Fruit fly (Drosophila melanogaster): Measurements from ENCODE around the gene Dnz1.

DNA sequence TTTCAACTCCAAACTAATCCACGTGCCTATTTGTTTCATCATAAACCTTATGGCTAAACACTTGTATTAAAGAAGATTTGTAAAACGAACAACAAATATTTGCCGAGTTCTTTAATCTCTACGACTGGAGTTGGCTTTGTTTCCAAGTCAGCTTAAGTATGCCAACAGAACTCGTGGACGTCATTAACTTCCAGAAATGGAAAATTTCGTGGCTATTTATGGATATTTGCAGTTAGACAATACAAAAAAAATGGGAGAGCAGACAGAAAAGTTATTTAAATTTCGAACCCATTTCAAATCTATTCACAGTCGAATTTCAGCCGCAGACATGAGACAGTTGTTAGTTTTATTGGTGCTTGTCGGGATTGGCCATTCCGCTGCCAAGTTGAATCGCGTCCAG, 36.0 kb downstream of the Dnz1 start, which contains the start of gene CG17134:
- no peak for TF ChIP-seq rn (GFP tag; IDR thresholded peaks at IDR 0.05)
- no peak for TF ChIP-seq CG17806 (tag; optimal IDR thresholded peaks at IDR 0.05)
- no peak for TF ChIP-seq CG14655 (GFP tag; optimal IDR thresholded peaks at IDR 0.05)
- TF ChIP-seq CG8301 (tag; optimal IDR thresholded peaks at IDR 0.05): no peak

Measured in whole organism, pupa.